Worm (Caenorhabditis elegans): ENCODE results near the gene fzo-1.

fzo-1 gene

ce11 chrII:5871508-5871907 lies 35.5 kb upstream of the fzo-1 start:
- TF ChIP-seq B0310.2 (tag; optimal IDR thresholded peaks at IDR 0.05) = no peak
- TF ChIP-seq hmg-4 (GFP tag; optimal IDR thresholded peaks at IDR 0.05) = no peak
- no peak for TF ChIP-seq pes-1 (GFP tag; IDR thresholded peaks at IDR 0.05)
- TF ChIP-seq hnd-1 (tag; optimal IDR thresholded peaks at IDR 0.05) = no peak
- TF ChIP-seq tra-4 (tag; optimal IDR thresholded peaks at IDR 0.05) = no peak
- no peak for TF ChIP-seq scrt-1 (GFP tag; IDR thresholded peaks at IDR 0.05)
- TF ChIP-seq ceh-13 (GFP tag; optimal IDR thresholded peaks at IDR 0.05) = no peak
- TF ChIP-seq hmbx-1 (tag; optimal IDR thresholded peaks at IDR 0.05) = no peak
- TF ChIP-seq ama-1 (optimal IDR thresholded peaks at IDR 0.05) = no peak
- TF ChIP-seq tbx-11 (GFP tag; IDR thresholded peaks at IDR 0.05) = no peak
- TF ChIP-seq tbx-37 (GFP tag; conservative IDR thresholded peaks at IDR 0.05) = no peak
- no peak for TF ChIP-seq sea-1 (GFP tag; conservative IDR thresholded peaks at IDR 0.05)
- TF ChIP-seq flt-1 (GFP tag; IDR thresholded peaks at IDR 0.05) = no peak
- TF ChIP-seq ets-7 (tag; optimal IDR thresholded peaks at IDR 0.05) = no peak
- no peak for TF ChIP-seq aly-1 (tag; optimal IDR thresholded peaks at IDR 0.05)
- no peak for TF ChIP-seq F13C5.2 (tag; optimal IDR thresholded peaks at IDR 0.05)
- TF ChIP-seq ceh-36 (tag; optimal IDR thresholded peaks at IDR 0.05) = no peak

ce11 chrII:5866920-5867319 lies 30.9 kb upstream of the fzo-1 start:
- TF ChIP-seq hmbx-1 (tag; optimal IDR thresholded peaks at IDR 0.05) (no peak), ets-7 (tag; optimal IDR thresholded peaks at IDR 0.05) (no peak), aly-1 (tag; optimal IDR thresholded peaks at IDR 0.05) (no peak), F13C5.2 (tag; optimal IDR thresholded peaks at IDR 0.05) (no peak), ceh-36 (tag; optimal IDR thresholded peaks at IDR 0.05) (no peak), B0310.2 (tag; optimal IDR thresholded peaks at IDR 0.05) (no peak), hnd-1 (tag; optimal IDR thresholded peaks at IDR 0.05) (no peak), pes-1 (GFP tag; IDR thresholded peaks at IDR 0.05) (no peak), tra-4 (tag; optimal IDR thresholded peaks at IDR 0.05) (no peak), ceh-13 (GFP tag; optimal IDR thresholded peaks at IDR 0.05) (no peak), flt-1 (GFP tag; IDR thresholded peaks at IDR 0.05) (no peak)

- TF ChIP-seq ets-7 (tag; optimal IDR thresholded peaks at IDR 0.05) (no peak), F13C5.2 (tag; optimal IDR thresholded peaks at IDR 0.05) (no peak), tbx-37 (GFP tag; conservative IDR thresholded peaks at IDR 0.05) (no peak), ceh-36 (tag; optimal IDR thresholded peaks at IDR 0.05) (no peak)
Measured at ce11 chrII:5865405-5866308, 29.7 kb upstream of the fzo-1 start, which contains the start of gene F55C12.19. Gene F55C12.19, plus strand, starts transcription at chrII:5866139.

ce11 chrII:5863893-5864292 lies 27.9 kb upstream of the fzo-1 start, which contains the start of gene tag-234:
Gene tag-234, plus strand, starts transcription at chrII:5864193.
- TF ChIP-seq tbx-37 (GFP tag; conservative IDR thresholded peaks at IDR 0.05) (no peak), tbx-11 (GFP tag; IDR thresholded peaks at IDR 0.05) (no peak), F13C5.2 (tag; optimal IDR thresholded peaks at IDR 0.05) (no peak), B0310.2 (tag; optimal IDR thresholded peaks at IDR 0.05) (no peak), scrt-1 (GFP tag; IDR thresholded peaks at IDR 0.05) (no peak), ceh-36 (tag; optimal IDR thresholded peaks at IDR 0.05) (no peak), ets-7 (tag; optimal IDR thresholded peaks at IDR 0.05) (no peak), tra-4 (tag; optimal IDR thresholded peaks at IDR 0.05) (no peak), hnd-1 (tag; optimal IDR thresholded peaks at IDR 0.05) (no peak)

ce11 chrII:5860621-5861020 lies 24.6 kb upstream of the fzo-1 start:
- TF ChIP-seq aly-1 (tag; optimal IDR thresholded peaks at IDR 0.05) = no peak
- TF ChIP-seq F13C5.2 (tag; optimal IDR thresholded peaks at IDR 0.05) = no peak
- no peak for TF ChIP-seq ets-7 (tag; optimal IDR thresholded peaks at IDR 0.05)
- TF ChIP-seq hmbx-1 (tag; optimal IDR thresholded peaks at IDR 0.05) = no peak
- no peak for TF ChIP-seq hmg-4 (GFP tag; optimal IDR thresholded peaks at IDR 0.05)
- no peak for TF ChIP-seq pes-1 (GFP tag; IDR thresholded peaks at IDR 0.05)
- TF ChIP-seq tbx-37 (GFP tag; conservative IDR thresholded peaks at IDR 0.05) = no peak
- no peak for TF ChIP-seq ama-1 (optimal IDR thresholded peaks at IDR 0.05)
- TF ChIP-seq ceh-36 (tag; optimal IDR thresholded peaks at IDR 0.05) = no peak
- no peak for TF ChIP-seq scrt-1 (GFP tag; IDR thresholded peaks at IDR 0.05)
- TF ChIP-seq flt-1 (GFP tag; IDR thresholded peaks at IDR 0.05) = no peak
- TF ChIP-seq tbx-11 (GFP tag; IDR thresholded peaks at IDR 0.05) = no peak
- TF ChIP-seq B0310.2 (tag; optimal IDR thresholded peaks at IDR 0.05) = no peak
- TF ChIP-seq ceh-13 (GFP tag; optimal IDR thresholded peaks at IDR 0.05) = no peak
- no peak for TF ChIP-seq hnd-1 (tag; optimal IDR thresholded peaks at IDR 0.05)
- TF ChIP-seq tra-4 (tag; optimal IDR thresholded peaks at IDR 0.05) = no peak
- TF ChIP-seq sea-1 (GFP tag; conservative IDR thresholded peaks at IDR 0.05) = no peak

- no peak for TF ChIP-seq ceh-36 (tag; optimal IDR thresholded peaks at IDR 0.05)
- no peak for TF ChIP-seq tra-4 (tag; optimal IDR thresholded peaks at IDR 0.05)
- no peak for TF ChIP-seq hmbx-1 (tag; optimal IDR thresholded peaks at IDR 0.05)
- TF ChIP-seq flt-1 (GFP tag; IDR thresholded peaks at IDR 0.05) = no peak
- TF ChIP-seq tbx-11 (GFP tag; IDR thresholded peaks at IDR 0.05) = no peak
- TF ChIP-seq sea-1 (GFP tag; conservative IDR thresholded peaks at IDR 0.05) = no peak
- TF ChIP-seq hmg-4 (GFP tag; optimal IDR thresholded peaks at IDR 0.05) = no peak
- no peak for TF ChIP-seq tbx-37 (GFP tag; conservative IDR thresholded peaks at IDR 0.05)
- TF ChIP-seq ama-1 (optimal IDR thresholded peaks at IDR 0.05) = no peak
- TF ChIP-seq pes-1 (GFP tag; IDR thresholded peaks at IDR 0.05) = no peak
Measured at ce11 chrII:5858322-5858721, 22.3 kb upstream of the fzo-1 start, which contains the start of gene F55C12.4. Gene F55C12.4, minus strand, starts transcription at chrII:5858422.

ce11 chrII:5854122-5854521 lies 18.1 kb upstream of the fzo-1 start, which contains the start of gene H41C03.1:
Gene H41C03.1, plus strand, starts transcription at chrII:5854422.
- TF ChIP-seq hnd-1 (tag; optimal IDR thresholded peaks at IDR 0.05) (no peak), sea-1 (GFP tag; conservative IDR thresholded peaks at IDR 0.05) (no peak), scrt-1 (GFP tag; IDR thresholded peaks at IDR 0.05) (no peak), ceh-13 (GFP tag; optimal IDR thresholded peaks at IDR 0.05) (no peak), ama-1 (optimal IDR thresholded peaks at IDR 0.05) (no peak), tbx-37 (GFP tag; conservative IDR thresholded peaks at IDR 0.05) (no peak), F13C5.2 (tag; optimal IDR thresholded peaks at IDR 0.05) (no peak), tra-4 (tag; optimal IDR thresholded peaks at IDR 0.05) (no peak), B0310.2 (tag; optimal IDR thresholded peaks at IDR 0.05) (no peak), aly-1 (tag; optimal IDR thresholded peaks at IDR 0.05) (no peak), hmg-4 (GFP tag; optimal IDR thresholded peaks at IDR 0.05) (no peak), pes-1 (GFP tag; IDR thresholded peaks at IDR 0.05) (no peak), tbx-11 (GFP tag; IDR thresholded peaks at IDR 0.05) (no peak), flt-1 (GFP tag; IDR thresholded peaks at IDR 0.05) (no peak), ets-7 (tag; optimal IDR thresholded peaks at IDR 0.05) (no peak), ceh-36 (tag; optimal IDR thresholded peaks at IDR 0.05) (no peak), hmbx-1 (tag; optimal IDR thresholded peaks at IDR 0.05) (no peak)

All from whole organism, early embryonic.